Worm (Caenorhabditis elegans) whole organism, L4/young adult: ENCODE results near the gene catp-4.

Source experiments
- W03F9.2 ChIP-seq: fragments of 150-350 bp; optimal IDR thresholded peaks from 2 replicates; lab custom pipeline; 2014; ENCODE audit warnings: missing biosample characterization, missing genetic modification characterization
- dao-5 ChIP-seq: sonication (generic microtip); optimal IDR thresholded peaks from 2 replicates; lab custom pipeline; 2016; ENCODE audit warnings: missing genotype, missing genetic modification characterization, moderate library complexity, missing compliant biosample characterization
- him-1 ChIP-seq: sonication (generic microtip); optimal IDR thresholded peaks from 2 replicates; lab custom pipeline; 2016; ENCODE audit warnings: missing genotype, missing genetic modification reagents, missing genetic modification characterization, missing compliant biosample characterization

- TF ChIP-seq dao-5 (tag; lab: Kevin White, UChicago): no peak
- TF ChIP-seq him-1 (tag; lab: Kevin White, UChicago): no peak
- no peak for TF ChIP-seq W03F9.2 (tag; lab: Kevin White, UChicago)
Measured at ce11 chrII:14597788-14598187, 4.4 kb downstream of the catp-4 start.
